Worm (Caenorhabditis elegans) whole organism, L4 larva: ENCODE data around the gene klp-6.

Source experiments
- ZK337.2 ChIP-seq: fragments of 200-800 bp; sonication (Bioruptor generic); IDR thresholded peaks from 2 replicates; pipeline ENCODE4 v1.3.6; 2022; ENCODE audit warnings: missing genetic modification reagents, missing genetic modification characterization, missing compliant biosample characterization
- ces-1 ChIP-seq: fragments of 150-350 bp; sonication (generic microtip); optimal IDR thresholded peaks from 4 replicates; lab custom pipeline; 2014; ENCODE audit warnings: missing biosample characterization, missing genetic modification reagents, missing genetic modification characterization
- fkh-10 ChIP-seq: fragments of 150-350 bp; optimal IDR thresholded peaks from 2 replicates; lab custom pipeline; 2014; ENCODE audit warnings: missing biosample characterization, missing genetic modification reagents, missing genetic modification characterization
- lin-13 ChIP-seq: fragments of 150-350 bp; optimal IDR thresholded peaks from 2 replicates; lab custom pipeline; 2014; ENCODE audit warnings: missing biosample characterization, missing genetic modification reagents, missing genetic modification characterization

DNA sequence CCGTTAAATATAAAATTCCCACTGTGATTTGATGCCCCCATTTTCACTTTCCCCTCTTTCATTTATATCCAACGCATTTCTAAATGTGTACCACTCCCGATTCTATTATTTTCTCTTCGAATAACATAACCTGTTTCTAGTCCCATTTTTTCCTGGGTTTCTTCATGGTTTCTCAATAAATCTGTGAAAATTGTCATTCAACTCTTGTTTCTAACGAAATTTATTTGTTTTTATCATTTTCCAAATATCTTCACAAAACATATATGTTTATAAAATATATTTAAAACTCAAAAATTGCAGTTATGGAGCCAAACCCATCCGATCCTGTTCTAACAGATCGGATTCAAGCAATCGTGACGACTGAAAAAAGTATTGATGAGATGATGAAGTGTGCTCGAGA lies 9.8 kb upstream of the klp-6 start, which contains the start of gene mdt-11:
- TF ChIP-seq ZK337.2 (no peak), ces-1 (no peak), lin-13 (GFP tag; lab: Kevin White, UChicago) (no peak), fkh-10 (no peak)
